Worm (Caenorhabditis elegans) whole organism, late embryonic: ENCODE measurements around the gene R09E10.5.

ENCODE experiments used
- C08G9.2 ChIP-seq: sonication (generic microtip); optimal IDR thresholded peaks from 2 replicates; lab custom pipeline; 2016; ENCODE audit warnings: mild to moderate bottlenecking, missing genetic modification characterization, moderate library complexity, missing compliant biosample characterization
- C38D4.7 ChIP-seq: fragments of 200-800 bp; sonication (Bioruptor generic); optimal IDR thresholded peaks from 2 replicates; lab custom pipeline; 2018; ENCODE audit warnings: mild to moderate bottlenecking, missing genetic modification characterization, moderate library complexity, missing compliant biosample characterization
- F13H6.1 ChIP-seq: sonication (generic microtip); optimal IDR thresholded peaks from 2 replicates; lab custom pipeline; 2016; ENCODE audit warnings: missing genetic modification characterization, missing compliant biosample characterization
- K02D7.2 ChIP-seq: sonication (generic microtip); optimal IDR thresholded peaks from 2 replicates; lab custom pipeline; 2017; ENCODE audit warnings: mild to moderate bottlenecking, missing genetic modification characterization, missing compliant biosample characterization
- K09A11.1 ChIP-seq: sonication (generic microtip); optimal IDR thresholded peaks from 2 replicates; lab custom pipeline; 2017; ENCODE audit warnings: antibody characterized with exemption, mild to moderate bottlenecking, missing genetic modification characterization, missing compliant biosample characterization; ENCODE audit not compliant: insufficient read depth
- T23F11.4 ChIP-seq: fragments of 200-800 bp; sonication (Bioruptor generic); optimal IDR thresholded peaks from 2 replicates; lab custom pipeline; 2018; ENCODE audit warnings: mild to moderate bottlenecking, missing genetic modification characterization, missing compliant biosample characterization
- Y22D7AL.16 ChIP-seq: sonication (generic microtip); optimal IDR thresholded peaks from 2 replicates; lab custom pipeline; 2016; ENCODE audit warnings: missing genetic modification characterization, missing compliant biosample characterization
- ama-1 ChIP-seq: fragments of 150-350 bp; optimal IDR thresholded peaks from 2 replicates; lab custom pipeline; 2014
- ceh-14 ChIP-seq: sonication (generic microtip); optimal IDR thresholded peaks from 2 replicates; lab custom pipeline; 2016; ENCODE audit warnings: missing genotype, missing genetic modification characterization, missing compliant biosample characterization
- ceh-18 ChIP-seq: sonication (generic microtip); optimal IDR thresholded peaks from 2 replicates; lab custom pipeline; 2016; ENCODE audit warnings: missing genetic modification characterization, missing compliant biosample characterization
- ceh-19 ChIP-seq: fragments of 200-800 bp; sonication (Bioruptor generic); optimal IDR thresholded peaks from 2 replicates; lab custom pipeline; 2018; ENCODE audit warnings: mild to moderate bottlenecking, missing genetic modification characterization, missing compliant biosample characterization
- ceh-2 ChIP-seq: sonication (generic microtip); optimal IDR thresholded peaks from 2 replicates; lab custom pipeline; 2016; ENCODE audit warnings: missing genotype, missing genetic modification characterization, missing compliant biosample characterization
- ceh-30 ChIP-seq: fragments of 150-350 bp; optimal IDR thresholded peaks from 2 replicates; lab custom pipeline; 2014; ENCODE audit warnings: missing biosample characterization, missing genetic modification characterization
- ceh-31 ChIP-seq: sonication (generic microtip); optimal IDR thresholded peaks from 2 replicates; lab custom pipeline; 2016; ENCODE audit warnings: missing genetic modification characterization, missing compliant biosample characterization
- elt-2 ChIP-seq: sonication (generic microtip); optimal IDR thresholded peaks from 2 replicates; lab custom pipeline; 2016; ENCODE audit warnings: missing genetic modification reagents, missing genetic modification characterization, missing compliant biosample characterization
- elt-4 ChIP-seq: sonication (generic microtip); optimal IDR thresholded peaks from 2 replicates; lab custom pipeline; 2016; ENCODE audit warnings: missing genetic modification characterization, missing compliant biosample characterization
- eyg-1 ChIP-seq: sonication (generic microtip); optimal IDR thresholded peaks from 2 replicates; lab custom pipeline; 2016; ENCODE audit warnings: missing genotype, missing genetic modification characterization, missing compliant biosample characterization
- fkh-10 ChIP-seq: fragments of 150-350 bp; optimal IDR thresholded peaks from 2 replicates; lab custom pipeline; 2014; ENCODE audit warnings: missing biosample characterization, missing genetic modification reagents, missing genetic modification characterization
- hlh-13 ChIP-seq: fragments of 200-800 bp; sonication (Bioruptor generic); optimal IDR thresholded peaks from 2 replicates; lab custom pipeline; 2018; ENCODE audit warnings: mild to moderate bottlenecking, missing genetic modification characterization, missing compliant biosample characterization
- hlh-30 ChIP-seq: sonication (generic microtip); optimal IDR thresholded peaks from 2 replicates; lab custom pipeline; 2017; ENCODE audit warnings: antibody characterized with exemption, missing genetic modification characterization, missing compliant biosample characterization; ENCODE audit not compliant: insufficient read depth
- hlh-6 ChIP-seq: sonication (generic microtip); optimal IDR thresholded peaks from 2 replicates; lab custom pipeline; 2016; ENCODE audit warnings: missing genotype, missing genetic modification characterization, missing compliant biosample characterization
- lim-6 ChIP-seq: sonication (generic microtip); optimal IDR thresholded peaks from 2 replicates; lab custom pipeline; 2016; ENCODE audit warnings: missing genetic modification characterization, missing compliant biosample characterization
- lin-11 ChIP-seq: fragments of 200-800 bp; sonication (Bioruptor generic); optimal IDR thresholded peaks from 2 replicates; lab custom pipeline; 2018; ENCODE audit warnings: mild to moderate bottlenecking, missing genetic modification characterization, missing compliant biosample characterization
- madf-2 ChIP-seq: sonication (generic microtip); optimal IDR thresholded peaks from 2 replicates; lab custom pipeline; 2017; ENCODE audit warnings: missing genetic modification characterization, missing compliant biosample characterization
- mec-3 ChIP-seq: sonication (generic microtip); optimal IDR thresholded peaks from 2 replicates; lab custom pipeline; 2016; ENCODE audit warnings: borderline replicate concordance, missing genetic modification characterization, missing compliant biosample characterization
- nfya-1 ChIP-seq: sonication (generic microtip); optimal IDR thresholded peaks from 2 replicates; lab custom pipeline; 2017; ENCODE audit warnings: missing genetic modification characterization, mild to moderate bottlenecking, missing compliant biosample characterization, antibody characterized with exemption, moderate library complexity
- npax-4 ChIP-seq: sonication (generic microtip); optimal IDR thresholded peaks from 2 replicates; lab custom pipeline; 2016; ENCODE audit warnings: missing genetic modification characterization, missing compliant biosample characterization
- odd-2 ChIP-seq: sonication (generic microtip); optimal IDR thresholded peaks from 2 replicates; lab custom pipeline; 2017; ENCODE audit warnings: antibody characterized with exemption, mild to moderate bottlenecking, missing genetic modification characterization, missing compliant biosample characterization
- pag-3 ChIP-seq: sonication (generic microtip); optimal IDR thresholded peaks from 2 replicates; lab custom pipeline; 2016; ENCODE audit warnings: missing compliant biosample characterization, missing genetic modification characterization, borderline replicate concordance
- pax-1 ChIP-seq: fragments of 150-350 bp; optimal IDR thresholded peaks from 2 replicates; lab custom pipeline; 2014; ENCODE audit warnings: missing biosample characterization, missing genetic modification characterization
- pha-2 ChIP-seq: sonication (generic microtip); optimal IDR thresholded peaks from 2 replicates; lab custom pipeline; 2017; ENCODE audit warnings: mild to moderate bottlenecking, missing genetic modification characterization, missing compliant biosample characterization
- pqm-1 ChIP-seq: sonication (generic microtip); optimal IDR thresholded peaks from 2 replicates; lab custom pipeline; 2016; ENCODE audit warnings: missing genetic modification characterization, missing compliant biosample characterization
- pros-1 ChIP-seq: fragments of 150-350 bp; optimal IDR thresholded peaks from 2 replicates; lab custom pipeline; 2014; ENCODE audit warnings: missing biosample characterization, missing genetic modification reagents, missing genetic modification characterization
- ref-2 ChIP-seq: sonication (generic microtip); optimal IDR thresholded peaks from 2 replicates; lab custom pipeline; 2016; ENCODE audit warnings: missing genetic modification characterization, missing compliant biosample characterization
- rnt-1 ChIP-seq: sonication (generic microtip); optimal IDR thresholded peaks from 2 replicates; lab custom pipeline; 2016; ENCODE audit warnings: missing genetic modification characterization, missing compliant biosample characterization
- sdc-2 ChIP-seq: sonication (generic microtip); optimal IDR thresholded peaks from 2 replicates; lab custom pipeline; 2016; ENCODE audit warnings: missing genotype, missing genetic modification characterization, missing compliant biosample characterization
- sox-2 ChIP-seq: fragments of 200-800 bp; sonication (Bioruptor generic); IDR thresholded peaks from 2 replicates; pipeline ENCODE4 v1.3.6; 2022; ENCODE audit warnings: missing genetic modification reagents, missing genetic modification characterization, missing compliant biosample characterization
- sox-4 ChIP-seq: sonication (generic microtip); optimal IDR thresholded peaks from 2 replicates; lab custom pipeline; 2017; ENCODE audit warnings: mild to moderate bottlenecking, missing genetic modification characterization, inconsistent platforms, missing compliant biosample characterization
- tbx-2 ChIP-seq: sonication (generic microtip); optimal IDR thresholded peaks from 2 replicates; lab custom pipeline; 2016; ENCODE audit warnings: missing genetic modification characterization, missing compliant biosample characterization
- ttx-3 ChIP-seq: sonication (generic microtip); optimal IDR thresholded peaks from 2 replicates; lab custom pipeline; 2016; ENCODE audit warnings: missing genetic modification reagents, missing genetic modification characterization, missing compliant biosample characterization
- unc-3 ChIP-seq, 2 experiments: fragments of 200-800 bp in 1 of 2; sonication (Bioruptor generic) in 1 of 2; sonication (generic microtip) in 1 of 2; conservative IDR thresholded peaks in 1 of 2; optimal IDR thresholded peaks in 1 of 2; 2 replicates each; pipeline versions ENCODE4 v1.3.6 to Lab custom; 2016 to 2022; ENCODE audit warnings: missing compliant biosample characterization in 2 of 2, missing genetic modification characterization in 2 of 2, missing genetic modification reagents in 1 of 2
- unc-42 ChIP-seq: sonication (generic microtip); optimal IDR thresholded peaks from 2 replicates; lab custom pipeline; 2016; ENCODE audit warnings: missing genotype, missing genetic modification characterization, missing compliant biosample characterization
- unc-55 ChIP-seq: sonication (generic microtip); optimal IDR thresholded peaks from 2 replicates; lab custom pipeline; 2017; ENCODE audit warnings: missing biosample characterization, missing genetic modification reagents, missing genetic modification characterization
- unc-86 ChIP-seq: sonication (generic microtip); optimal IDR thresholded peaks from 2 replicates; lab custom pipeline; 2016; ENCODE audit warnings: missing genetic modification characterization, missing compliant biosample characterization
- zip-5 ChIP-seq: sonication (generic microtip); optimal IDR thresholded peaks from 2 replicates; lab custom pipeline; 2016; ENCODE audit warnings: missing genetic modification characterization, missing compliant biosample characterization
- ztf-16 ChIP-seq: sonication (generic microtip); optimal IDR thresholded peaks from 2 replicates; lab custom pipeline; 2017; ENCODE audit warnings: missing genetic modification characterization, missing compliant biosample characterization

Gene R09E10.5

ce11 chrIV:10252886-10253639 lies 49.0 kb downstream of the R09E10.5 start:
- TF ChIP-seq pag-3 (tag; lab: Kevin White, UChicago) (no peak), pros-1 (tag; lab: Kevin White, UChicago) (no peak), hlh-30 (no peak), pax-1 (no peak), rnt-1 (tag; lab: Kevin White, UChicago) (no peak), ama-1 (lab: Kevin White, UChicago) (no peak), mec-3 (tag; lab: Kevin White, UChicago) (no peak), unc-55 (GFP tag; lab: Kevin White, UChicago) (no peak), ttx-3 (tag; lab: Kevin White, UChicago) (no peak), unc-3 (GFP tag; conservative IDR thresholded peaks at IDR 0.05; lab: Robert Waterston, UW) (no peak), unc-3 (tag; optimal IDR thresholded peaks at IDR 0.05; lab: Kevin White, UChicago) (no peak), ceh-19 (GFP tag; lab: Kevin White, UChicago) (no peak), ceh-30 (tag; lab: Kevin White, UChicago) (no peak), tbx-2 (tag; lab: Kevin White, UChicago) (no peak), eyg-1 (no peak), odd-2 (tag; lab: Kevin White, UChicago) (no peak), K09A11.1 (tag; lab: Kevin White, UChicago) (no peak), lin-11 (no peak), zip-5 (tag; lab: Kevin White, UChicago) (no peak)

- TF ChIP-seq ceh-14 (tag; lab: Kevin White, UChicago) (no peak), hlh-13 (GFP tag; lab: Kevin White, UChicago) (no peak), npax-4 (tag; lab: Kevin White, UChicago) (no peak), ceh-31 (tag; lab: Kevin White, UChicago) (peak; percentile 61), T23F11.4 (GFP tag; lab: Kevin White, UChicago) (no peak), ceh-18 (tag; lab: Kevin White, UChicago) (peak; percentile 87), sdc-2 (tag; lab: Kevin White, UChicago) (no peak), pqm-1 (tag; lab: Kevin White, UChicago) (peak; percentile 25), C08G9.2 (tag; lab: Kevin White, UChicago) (peak; percentile 44), sox-2 (GFP tag; lab: Robert Waterston, UW) (no peak), pros-1 (tag; lab: Kevin White, UChicago) (peak; percentile 56), ztf-16 (tag; lab: Kevin White, UChicago) (no peak), elt-2 (no peak), unc-42 (peak; percentile 77), elt-4 (tag; lab: Kevin White, UChicago) (no peak), madf-2 (tag; lab: Kevin White, UChicago) (no peak), ref-2 (peak; percentile 66), ceh-30 (tag; lab: Kevin White, UChicago) (no peak), pag-3 (tag; lab: Kevin White, UChicago) (peak; percentile 5), odd-2 (tag; lab: Kevin White, UChicago) (no peak), hlh-30 (peak; percentile 87), ceh-19 (GFP tag; lab: Kevin White, UChicago) (no peak), F13H6.1 (tag; lab: Kevin White, UChicago) (peak; percentile 38), unc-86 (tag; lab: Kevin White, UChicago) (no peak), K09A11.1 (tag; lab: Kevin White, UChicago) (no peak), fkh-10 (no peak), pha-2 (tag; lab: Kevin White, UChicago) (no peak), eyg-1 (peak; percentile 17), C38D4.7 (GFP tag; lab: Kevin White, UChicago) (no peak), pax-1 (no peak), ceh-2 (tag; lab: Kevin White, UChicago) (no peak), K02D7.2 (tag; lab: Kevin White, UChicago) (no peak), lim-6 (tag; lab: Kevin White, UChicago) (no peak), nfya-1 (peak; percentile 64), mec-3 (tag; lab: Kevin White, UChicago) (no peak), sox-4 (tag; lab: Kevin White, UChicago) (no peak), unc-3 (GFP tag; conservative IDR thresholded peaks at IDR 0.05; lab: Robert Waterston, UW) (no peak), unc-3 (tag; optimal IDR thresholded peaks at IDR 0.05; lab: Kevin White, UChicago) (no peak), zip-5 (tag; lab: Kevin White, UChicago) (no peak), unc-55 (GFP tag; lab: Kevin White, UChicago) (peak; percentile 77), hlh-6 (no peak), Y22D7AL.16 (tag; lab: Kevin White, UChicago) (no peak)
Observed at ce11 chrIV:10252350-10252792, 49.7 kb downstream of the R09E10.5 start.
